Fruit fly (Drosophila melanogaster) Kc167 (cell line): ENCODE measurements around the gene CG43249.

ENCODE experiments used
- h ChIP-seq: fragments of >200 bp; optimal IDR thresholded peaks from 3 replicates; lab custom pipeline; 2018; ENCODE audit warnings: missing external identifiers
- psq ChIP-seq: fragments of >200 bp; optimal IDR thresholded peaks from 2 replicates; lab custom pipeline; 2017; ENCODE audit warnings: missing external identifiers

DNA sequence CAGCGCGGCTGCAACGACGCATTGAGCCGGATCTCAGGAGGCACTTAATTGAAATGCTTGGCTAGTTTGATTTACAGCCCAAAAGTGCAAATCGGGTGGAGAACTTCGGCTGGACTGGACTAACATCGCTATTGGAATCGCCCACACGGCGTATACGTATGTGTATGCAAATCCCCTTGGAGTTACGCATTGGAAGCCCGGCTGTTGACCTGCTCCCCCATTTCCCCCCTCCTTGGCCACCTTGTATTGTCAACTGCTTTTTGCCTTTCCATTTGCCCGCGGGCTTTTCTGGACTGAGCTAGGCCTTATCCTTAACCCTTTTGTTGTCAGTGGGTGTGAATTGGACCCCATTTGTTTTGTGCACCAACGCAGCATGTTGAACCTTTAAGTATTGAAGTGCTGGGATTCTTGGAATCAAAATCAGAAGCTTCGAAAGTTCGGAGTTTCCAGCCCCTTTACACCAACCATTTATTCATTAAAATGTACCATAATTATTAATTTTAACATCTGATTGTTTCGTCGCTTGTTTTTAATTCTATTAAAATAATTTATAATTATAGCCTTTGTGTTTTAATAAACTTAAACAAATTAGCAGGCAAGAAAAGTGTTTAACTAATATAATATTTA, 28.6 kb upstream of the CG43249 start:
- TF ChIP-seq h (lab: Kevin White, UChicago), result no peak
- no peak for TF ChIP-seq psq (lab: Kevin White, UChicago)
